Worm (Caenorhabditis elegans) whole organism, L3 larva: ENCODE data around the gene B0244.4.

Experiments used
- R02D3.7 ChIP-seq: fragments of 150-350 bp; optimal IDR thresholded peaks from 2 replicates; lab custom pipeline; 2014; ENCODE audit warnings: missing biosample characterization, missing genetic modification characterization
- ceh-9 ChIP-seq: sonication (generic microtip); optimal IDR thresholded peaks from 2 replicates; lab custom pipeline; 2018; ENCODE audit warnings: missing biosample characterization, missing genetic modification characterization
- eor-1 ChIP-seq, 2 experiments: fragments of 150-350 bp; optimal IDR thresholded peaks; 2 replicates each; lab custom pipeline; 2014 to 2018; ENCODE audit warnings: missing biosample characterization in 2 of 2, missing genetic modification characterization in 2 of 2
- jun-1 ChIP-seq: fragments of 150-350 bp; optimal IDR thresholded peaks from 2 replicates; lab custom pipeline; 2014; ENCODE audit warnings: missing biosample characterization, missing genetic modification reagents, missing genetic modification characterization
- nhr-11 ChIP-seq: fragments of 150-350 bp; optimal IDR thresholded peaks from 2 replicates; lab custom pipeline; 2014; ENCODE audit warnings: missing biosample characterization, missing genetic modification characterization
- nhr-25 ChIP-seq: sonication (generic microtip); optimal IDR thresholded peaks from 2 replicates; lab custom pipeline; 2017; ENCODE audit warnings: missing biosample characterization, missing genetic modification characterization
- skn-1 ChIP-seq: fragments of 150-350 bp; optimal IDR thresholded peaks from 2 replicates; lab custom pipeline; 2014; ENCODE audit warnings: missing biosample characterization, missing genetic modification characterization
- unc-62 ChIP-seq: fragments of 150-350 bp; sonication (generic microtip); optimal IDR thresholded peaks from 4 replicates; lab custom pipeline; 2014; ENCODE audit warnings: missing biosample characterization, missing genetic modification reagents, missing genetic modification characterization

DNA sequence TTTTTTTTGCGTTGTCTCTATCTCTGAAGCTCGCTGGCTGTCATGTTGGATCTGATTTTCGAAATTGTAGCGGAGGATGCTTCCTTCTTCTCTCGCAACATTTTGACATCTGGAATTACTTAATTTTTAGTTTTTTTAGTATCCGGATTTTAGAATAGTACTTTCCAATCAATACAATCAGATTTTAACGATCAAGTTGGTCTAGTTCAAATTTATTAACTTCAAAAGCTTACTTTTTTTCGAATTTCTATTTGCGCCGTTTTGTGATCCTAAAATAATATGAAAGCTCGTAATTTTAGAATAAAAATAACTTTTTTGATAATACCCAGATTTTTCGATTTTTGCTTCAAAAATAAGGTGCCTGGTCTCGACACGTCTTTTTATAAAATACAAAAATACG, 37.2 kb upstream of the B0244.4 start, which contains the start of gene B0336.12:
- TF ChIP-seq unc-62 (GFP tag; lab: Kevin White, UChicago) (no peak), ceh-9 (tag; lab: Kevin White, UChicago) (no peak), eor-1 (tag; optimal IDR thresholded peaks at IDR 0.05; lab: Kevin White, UChicago) (no peak), R02D3.7 (no peak), skn-1 (no peak), nhr-11 (tag; lab: Kevin White, UChicago) (no peak), nhr-25 (tag; lab: Kevin White, UChicago) (no peak), jun-1 (tag; lab: Kevin White, UChicago) (no peak)
